Worm (Caenorhabditis elegans) whole organism, L3 larva: ENCODE results near the gene tin-9.1.

ENCODE experiments used
- ceh-28 ChIP-seq: fragments of 150-350 bp; optimal IDR thresholded peaks from 2 replicates; lab custom pipeline; 2014; ENCODE audit warnings: missing biosample characterization, missing genetic modification reagents, missing genetic modification characterization
- nfya-1 ChIP-seq: sonication (generic microtip); optimal IDR thresholded peaks from 2 replicates; lab custom pipeline; 2017; ENCODE audit warnings: missing genetic modification characterization, mild to moderate bottlenecking, missing compliant biosample characterization, antibody characterized with exemption, moderate library complexity; ENCODE audit not compliant: insufficient read depth
- nhr-28 ChIP-seq: fragments of 150-350 bp; optimal IDR thresholded peaks from 2 replicates; lab custom pipeline; 2014; ENCODE audit warnings: missing biosample characterization, missing genetic modification characterization
- unc-62 ChIP-seq: fragments of 150-350 bp; sonication (generic microtip); optimal IDR thresholded peaks from 4 replicates; lab custom pipeline; 2014; ENCODE audit warnings: missing biosample characterization, missing genetic modification reagents, missing genetic modification characterization
- zag-1 ChIP-seq: fragments of 150-350 bp; optimal IDR thresholded peaks from 2 replicates; lab custom pipeline; 2014; ENCODE audit warnings: missing biosample characterization, missing genetic modification characterization

DNA sequence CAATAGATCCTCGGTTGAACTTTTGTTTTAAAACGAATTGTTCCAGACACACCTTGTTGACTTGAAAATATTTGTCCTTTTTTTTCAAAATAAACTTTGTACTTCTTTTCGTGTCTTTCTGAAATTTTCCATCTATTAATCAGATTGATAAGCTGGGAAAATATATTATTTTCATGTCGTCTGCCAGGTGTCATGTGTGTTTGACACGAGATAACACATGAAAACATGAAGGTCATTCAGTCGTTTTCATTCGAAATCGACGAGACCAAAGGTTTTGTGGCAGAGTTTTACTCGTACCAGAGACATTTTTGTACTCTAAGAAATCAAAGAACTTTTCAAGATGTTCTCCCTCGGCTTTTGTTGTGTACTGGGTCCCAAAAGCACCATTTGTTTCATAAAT lies 23.8 kb downstream of the tin-9.1 start:
- TF ChIP-seq unc-62 (GFP tag; lab: Kevin White, UChicago): no peak
- no peak for TF ChIP-seq ceh-28 (tag; lab: Kevin White, UChicago)
- TF ChIP-seq nhr-28 (tag; lab: Kevin White, UChicago): no peak
- TF ChIP-seq zag-1 (tag; lab: Kevin White, UChicago): no peak
- TF ChIP-seq nfya-1: no peak
